Worm (Caenorhabditis elegans): ENCODE data around the gene F53A10.2.

- TF ChIP-seq lin-13 (tag; optimal IDR thresholded peaks at IDR 0.05) (no peak), blmp-1 (tag; optimal IDR thresholded peaks at IDR 0.05) (no peak), ces-1 (GFP tag; optimal IDR thresholded peaks at IDR 0.05) (no peak), unc-62 (GFP tag; optimal IDR thresholded peaks at IDR 0.05) (no peak), nhr-237 (tag; optimal IDR thresholded peaks at IDR 0.05) (no peak), elt-3 (tag; optimal IDR thresholded peaks at IDR 0.05) (no peak), snpc-4 (tag; optimal IDR thresholded peaks at IDR 0.05) (no peak)
Observed at ce11 chrII:1232967-1233366, 35.8 kb downstream of the F53A10.2 start.
